Worm (Caenorhabditis elegans) whole organism, L2 larva: ENCODE results near the gene pigw-1.

Source experiments
- Y55F3AM.14 ChIP-seq: fragments of 200-800 bp; sonication (Bioruptor generic); optimal IDR thresholded peaks from 2 replicates; lab custom pipeline; 2018; ENCODE audit warnings: mild to moderate bottlenecking, missing genetic modification characterization, missing compliant biosample characterization
- ZK546.5 ChIP-seq: sonication (generic microtip); optimal IDR thresholded peaks from 2 replicates; lab custom pipeline; 2017; ENCODE audit warnings: missing biosample characterization, missing genetic modification characterization
- alr-1 ChIP-seq: fragments of 150-350 bp; optimal IDR thresholded peaks from 2 replicates; lab custom pipeline; 2014; ENCODE audit warnings: missing biosample characterization, missing genetic modification characterization
- aly-2 ChIP-seq: fragments of 150-350 bp; optimal IDR thresholded peaks from 2 replicates; lab custom pipeline; 2014; ENCODE audit warnings: missing biosample characterization, missing genetic modification characterization
- ama-1 ChIP-seq: fragments of 150-350 bp; optimal IDR thresholded peaks from 2 replicates; lab custom pipeline; 2018; ENCODE audit warnings: inconsistent platforms
- dmd-4 ChIP-seq: sonication (generic microtip); optimal IDR thresholded peaks from 2 replicates; lab custom pipeline; 2017; ENCODE audit warnings: missing biosample characterization, missing genetic modification characterization
- fos-1 ChIP-seq: fragments of 150-350 bp; optimal IDR thresholded peaks from 2 replicates; lab custom pipeline; 2014; ENCODE audit warnings: missing biosample characterization, missing genetic modification characterization
- gmeb-1 ChIP-seq: fragments of 150-350 bp; optimal IDR thresholded peaks from 2 replicates; lab custom pipeline; 2014; ENCODE audit warnings: missing biosample characterization, missing genetic modification characterization
- lin-39 ChIP-seq: fragments of 150-350 bp; optimal IDR thresholded peaks from 2 replicates; lab custom pipeline; 2014; ENCODE audit warnings: missing biosample characterization, missing genetic modification reagents, missing genetic modification characterization
- mab-5 ChIP-seq: fragments of 150-350 bp; optimal IDR thresholded peaks from 2 replicates; lab custom pipeline; 2014; ENCODE audit warnings: missing biosample characterization, missing genetic modification characterization
- nhr-10 ChIP-seq: sonication (generic microtip); optimal IDR thresholded peaks from 2 replicates; lab custom pipeline; 2017; ENCODE audit warnings: missing biosample characterization, missing genetic modification characterization
- nhr-129 ChIP-seq: fragments of 150-350 bp; optimal IDR thresholded peaks from 2 replicates; lab custom pipeline; 2014; ENCODE audit warnings: missing biosample characterization, missing genetic modification characterization
- nhr-25 ChIP-seq: fragments of 150-350 bp; sonication (generic microtip); optimal IDR thresholded peaks from 3 replicates; lab custom pipeline; 2014; ENCODE audit warnings: missing biosample characterization, missing genetic modification characterization
- nhr-77 ChIP-seq: fragments of 150-350 bp; optimal IDR thresholded peaks from 2 replicates; lab custom pipeline; 2014; ENCODE audit warnings: missing biosample characterization, missing genetic modification characterization
- peb-1 ChIP-seq: fragments of 150-350 bp; optimal IDR thresholded peaks from 2 replicates; lab custom pipeline; 2014; ENCODE audit warnings: missing biosample characterization, missing genetic modification characterization
- snpc-4 ChIP-seq: fragments of 150-350 bp; optimal IDR thresholded peaks from 2 replicates; lab custom pipeline; 2014; ENCODE audit warnings: missing biosample characterization, missing genetic modification characterization
- ztf-4 ChIP-seq: fragments of 150-350 bp; optimal IDR thresholded peaks from 2 replicates; lab custom pipeline; 2014; ENCODE audit warnings: missing biosample characterization, missing genetic modification characterization

pigw-1 gene

ce11 chrII:2829482-2829881, 55.2 kb downstream of the pigw-1 start:
- no peak for TF ChIP-seq nhr-77
- TF ChIP-seq gmeb-1 (tag; lab: Kevin White, UChicago) = no peak
- TF ChIP-seq dmd-4 (tag; lab: Kevin White, UChicago) = no peak
- no peak for TF ChIP-seq ama-1
- no peak for TF ChIP-seq nhr-129
- no peak for TF ChIP-seq aly-2 (tag; lab: Kevin White, UChicago)
- TF ChIP-seq, all 48 proteins: peak for 0

- TF ChIP-seq ztf-4 (tag; lab: Kevin White, UChicago) (no peak), lin-39 (tag; lab: Kevin White, UChicago) (no peak), Y55F3AM.14 (GFP tag; lab: Kevin White, UChicago) (no peak), nhr-25 (no peak), nhr-10 (tag; lab: Kevin White, UChicago) (no peak), snpc-4 (no peak), fos-1 (no peak), alr-1 (tag; lab: Kevin White, UChicago) (no peak), aly-2 (tag; lab: Kevin White, UChicago) (no peak), mab-5 (tag; lab: Kevin White, UChicago) (no peak), peb-1 (tag; lab: Kevin White, UChicago) (no peak), ZK546.5 (tag; lab: Kevin White, UChicago) (no peak)
- TF ChIP-seq, all 48 proteins: peak for 0
Measured at ce11 chrII:2827859-2828403, 56.8 kb downstream of the pigw-1 start, which contains the start of gene K12H6.8. Gene K12H6.8, plus strand, starts transcription at chrII:2827896.
